Fruit fly (Drosophila melanogaster) whole organism, embryonic: ENCODE results near the gene CG31100.

Experiments
- ATbp ChIP-seq: fragments of 200-800 bp; sonication (Bioruptor generic); optimal IDR thresholded peaks from 2 replicates; lab custom pipeline; 2017; ENCODE audit warnings: missing biosample characterization, mild to moderate bottlenecking, missing genetic modification characterization, missing genetic modification reagents
- Antp ChIP-seq: fragments of 200-800 bp; sonication (Bioruptor generic); optimal IDR thresholded peaks from 3 replicates; lab custom pipeline; 2016; ENCODE audit warnings: missing biosample characterization, missing genetic modification characterization
- Asciz ChIP-seq: fragments of 200-800 bp; sonication (Bioruptor generic); optimal IDR thresholded peaks from 2 replicates; lab custom pipeline; 2017; ENCODE audit warnings: missing biosample characterization, mild to moderate bottlenecking, missing genetic modification characterization, missing genetic modification reagents
- CG10565 ChIP-seq: fragments of 200-800 bp; sonication (Bioruptor generic); optimal IDR thresholded peaks from 3 replicates; lab custom pipeline; 2016; ENCODE audit warnings: missing biosample characterization, mild to moderate bottlenecking, missing genetic modification characterization
- CG13287 ChIP-seq: fragments of 200-800 bp; sonication (Bioruptor generic); IDR thresholded peaks from 2 replicates; pipeline ENCODE4 v1.3.6; 2022; ENCODE audit warnings: missing biosample characterization, missing genetic modification characterization; ENCODE audit not compliant: partially characterized antibody
- CG14667 ChIP-seq: fragments of 200-800 bp; sonication (Bioruptor generic); IDR thresholded peaks from 2 replicates; pipeline ENCODE4 v1.3.6; 2022; ENCODE audit warnings: missing biosample characterization, missing genetic modification characterization
- CG14710 ChIP-seq: fragments of 200-800 bp; sonication (Bioruptor generic); optimal IDR thresholded peaks from 3 replicates; lab custom pipeline; 2019; ENCODE audit warnings: missing biosample characterization, mild to moderate bottlenecking, missing genetic modification characterization, moderate library complexity
- CG15011 ChIP-seq: fragments of 200-800 bp; sonication (Bioruptor generic); optimal IDR thresholded peaks from 3 replicates; lab custom pipeline; 2018; ENCODE audit warnings: missing biosample characterization, mild to moderate bottlenecking, missing genetic modification characterization
- CG3163 ChIP-seq: fragments of 200-800 bp; sonication (Bioruptor generic); optimal IDR thresholded peaks from 3 replicates; lab custom pipeline; 2016; ENCODE audit warnings: missing biosample characterization, missing genetic modification characterization
- CG32767 ChIP-seq: fragments of 200-800 bp; sonication (Bioruptor generic); IDR thresholded peaks from 2 replicates; pipeline ENCODE4 v1.3.6; 2022; ENCODE audit warnings: missing biosample characterization, missing genetic modification characterization
- CG3847 ChIP-seq: fragments of 200-800 bp; sonication (Bioruptor generic); IDR thresholded peaks from 2 replicates; pipeline ENCODE4 v1.3.6; 2022; ENCODE audit warnings: missing biosample characterization, missing genetic modification characterization
- CG3995 ChIP-seq: fragments of 200-800 bp; sonication (Bioruptor generic); optimal IDR thresholded peaks from 3 replicates; lab custom pipeline; 2016; ENCODE audit warnings: missing biosample characterization, missing genetic modification characterization
- CG4282 ChIP-seq: fragments of 200-800 bp; sonication (Bioruptor generic); optimal IDR thresholded peaks from 2 replicates; lab custom pipeline; 2016; ENCODE audit warnings: missing biosample characterization, missing genetic modification characterization
- CG4328 ChIP-seq: fragments of 200-800 bp; sonication (Bioruptor generic); optimal IDR thresholded peaks from 3 replicates; lab custom pipeline; 2017; ENCODE audit warnings: missing biosample characterization, missing genetic modification reagents, missing genetic modification characterization
- CG5180 ChIP-seq: fragments of 200-800 bp; sonication (Bioruptor generic); optimal IDR thresholded peaks from 3 replicates; lab custom pipeline; 2017; ENCODE audit warnings: missing biosample characterization, missing genetic modification characterization, mild to moderate bottlenecking, moderate library complexity, missing genetic modification reagents
- CG5245 ChIP-seq: fragments of 200-800 bp; sonication (Bioruptor generic); optimal IDR thresholded peaks from 3 replicates; lab custom pipeline; 2016; ENCODE audit warnings: missing biosample characterization, missing genetic modification characterization
- CG6813 ChIP-seq: fragments of 200-800 bp; sonication (Bioruptor generic); optimal IDR thresholded peaks from 2 replicates; lab custom pipeline; 2017; ENCODE audit warnings: missing biosample characterization, missing genetic modification characterization, mild to moderate bottlenecking, moderate library complexity, missing genetic modification reagents
- CG7556 ChIP-seq: fragments of 200-800 bp; sonication (Bioruptor generic); optimal IDR thresholded peaks from 2 replicates; lab custom pipeline; 2017; ENCODE audit warnings: missing biosample characterization, mild to moderate bottlenecking, missing genetic modification characterization
- Dll ChIP-seq: fragments of 200-800 bp; sonication (Bioruptor generic); IDR thresholded peaks from 4 replicates; pipeline ENCODE4 v1.3.6; 2022; ENCODE audit warnings: missing biosample characterization, missing genetic modification characterization; ENCODE audit not compliant: partially characterized antibody
- Dp ChIP-seq: fragments of 200-800 bp; sonication (Bioruptor generic); optimal IDR thresholded peaks from 2 replicates; lab custom pipeline; 2018; ENCODE audit warnings: missing biosample characterization, mild to moderate bottlenecking, missing genetic modification characterization, moderate library complexity
- Gsc ChIP-seq: fragments of 200-800 bp; sonication (Bioruptor generic); IDR thresholded peaks from 2 replicates; pipeline ENCODE4 v1.3.6; 2022; ENCODE audit warnings: missing biosample characterization, missing genetic modification characterization
- HLH4C ChIP-seq: fragments of 200-800 bp; sonication (Bioruptor generic); IDR thresholded peaks from 3 replicates; pipeline ENCODE4 v1.3.6; 2022; ENCODE audit warnings: missing biosample characterization, missing genetic modification characterization; ENCODE audit not compliant: partially characterized antibody
- HmgZ ChIP-seq: fragments of 200-800 bp; sonication (Bioruptor generic); optimal IDR thresholded peaks from 2 replicates; lab custom pipeline; 2018; ENCODE audit warnings: missing biosample characterization, mild to moderate bottlenecking, missing genetic modification characterization
- Hr78 ChIP-seq, 2 experiments: fragments of 200-800 bp in 1 of 2; fragments of >200 bp in 1 of 2; sonication (Bioruptor generic) in 1 of 2; optimal IDR thresholded peaks; 2 replicates each; lab custom pipeline; 2017 to 2019; ENCODE audit warnings: missing biosample characterization in 2 of 2, missing genetic modification characterization in 2 of 2, mild to moderate bottlenecking in 1 of 2, moderate library complexity in 1 of 2
- Hsf ChIP-seq: fragments of 200-800 bp; sonication (Bioruptor generic); optimal IDR thresholded peaks from 3 replicates; lab custom pipeline; 2016; ENCODE audit warnings: missing biosample characterization, missing genetic modification characterization
- Oli ChIP-seq: fragments of 200-800 bp; sonication (Bioruptor generic); optimal IDR thresholded peaks from 2 replicates; lab custom pipeline; 2018; ENCODE audit warnings: missing biosample characterization, mild to moderate bottlenecking, missing genetic modification characterization, moderate library complexity
- Poxn ChIP-seq: fragments of 200-800 bp; sonication (Bioruptor generic); IDR thresholded peaks from 2 replicates; pipeline ENCODE4 v1.3.6; 2022; ENCODE audit warnings: missing biosample characterization, missing genetic modification characterization
- Ptx1 ChIP-seq: fragments of 200-800 bp; sonication (Bioruptor generic); IDR thresholded peaks from 2 replicates; pipeline ENCODE4 v1.3.6; 2022; ENCODE audit warnings: missing biosample characterization, missing genetic modification characterization
- Ravus ChIP-seq: fragments of 200-800 bp; sonication (Bioruptor generic); IDR thresholded peaks from 2 replicates; pipeline ENCODE4 v1.3.6; 2022; ENCODE audit warnings: missing biosample characterization, missing genetic modification characterization
- chinmo ChIP-seq: fragments of 200-800 bp; sonication (Bioruptor generic); IDR thresholded peaks from 4 replicates; pipeline ENCODE4 v1.3.6; 2022; ENCODE audit warnings: missing biosample characterization, missing genetic modification characterization; ENCODE audit not compliant: partially characterized antibody
- emc ChIP-seq: fragments of 200-800 bp; sonication (Bioruptor generic); optimal IDR thresholded peaks from 2 replicates; lab custom pipeline; 2016; ENCODE audit warnings: missing biosample characterization, missing genetic modification characterization
- gem ChIP-seq: fragments of 200-800 bp; sonication (Bioruptor generic); optimal IDR thresholded peaks from 2 replicates; lab custom pipeline; 2019; ENCODE audit warnings: missing biosample characterization, mild to moderate bottlenecking, missing genetic modification characterization, moderate library complexity
- gsb-n ChIP-seq: fragments of 200-800 bp; sonication (Bioruptor generic); optimal IDR thresholded peaks from 3 replicates; lab custom pipeline; 2018; ENCODE audit warnings: missing biosample characterization, mild to moderate bottlenecking, missing genetic modification characterization
- h ChIP-seq: fragments of >200 bp; optimal IDR thresholded peaks from 2 replicates; lab custom pipeline; 2017
- inv ChIP-seq: fragments of 200-800 bp; sonication (Bioruptor generic); IDR thresholded peaks from 2 replicates; pipeline ENCODE4 v1.3.6; 2022; ENCODE audit warnings: missing biosample characterization, missing genetic modification characterization; ENCODE audit not compliant: partially characterized antibody
- jing ChIP-seq: fragments of 200-800 bp; sonication (Bioruptor generic); optimal IDR thresholded peaks from 2 replicates; lab custom pipeline; 2018; ENCODE audit warnings: missing biosample characterization, mild to moderate bottlenecking, missing genetic modification characterization
- ken ChIP-seq: fragments of 200-800 bp; sonication (Bioruptor generic); IDR thresholded peaks from 3 replicates; pipeline ENCODE4 v1.3.6; 2022; ENCODE audit warnings: missing biosample characterization, missing genetic modification characterization
- lab ChIP-seq: fragments of 200-800 bp; sonication (Bioruptor generic); optimal IDR thresholded peaks from 3 replicates; lab custom pipeline; 2017; ENCODE audit warnings: missing biosample characterization, missing genetic modification characterization, mild to moderate bottlenecking, moderate library complexity, missing genetic modification reagents
- oc ChIP-seq: fragments of 200-800 bp; sonication (Bioruptor generic); optimal IDR thresholded peaks from 2 replicates; lab custom pipeline; 2018; ENCODE audit warnings: missing biosample characterization, mild to moderate bottlenecking, missing genetic modification characterization, moderate library complexity
- pho ChIP-seq: fragments of 200-800 bp; sonication (Bioruptor generic); optimal IDR thresholded peaks from 2 replicates; lab custom pipeline; 2016; ENCODE audit warnings: missing biosample characterization, missing genetic modification characterization
- pnt ChIP-seq: fragments of 200-800 bp; sonication (Bioruptor generic); optimal IDR thresholded peaks from 3 replicates; lab custom pipeline; 2016; ENCODE audit warnings: missing biosample characterization, missing genetic modification characterization
- repo ChIP-seq: fragments of 200-800 bp; sonication (Bioruptor generic); optimal IDR thresholded peaks from 2 replicates; lab custom pipeline; 2016; ENCODE audit warnings: missing biosample characterization, missing genetic modification characterization
- sc ChIP-seq, 3 experiments: fragments of >200 bp in 2 of 3; fragments of 200-800 bp in 1 of 3; sonication (Bioruptor generic) in 1 of 3; optimal IDR thresholded peaks; 2 replicates in 2 of 3; 3 replicates in 1 of 3; lab custom pipeline; 2017; ENCODE audit warnings: mild to moderate bottlenecking in 1 of 3, missing biosample characterization in 1 of 3, missing genetic modification characterization in 1 of 3, missing genetic modification reagents in 1 of 3
- sna ChIP-seq: fragments of 200-800 bp; sonication (Bioruptor generic); IDR thresholded peaks from 2 replicates; pipeline ENCODE4 v1.3.6; 2022; ENCODE audit warnings: missing biosample characterization, missing genetic modification characterization; ENCODE audit not compliant: partially characterized antibody
- sqz ChIP-seq: fragments of 200-800 bp; sonication (Bioruptor generic); optimal IDR thresholded peaks from 3 replicates; lab custom pipeline; 2018; ENCODE audit warnings: missing biosample characterization, mild to moderate bottlenecking, missing genetic modification characterization
- tap ChIP-seq: fragments of 200-800 bp; optimal IDR thresholded peaks from 3 replicates; lab custom pipeline; 2019; ENCODE audit warnings: missing biosample characterization, mild to moderate bottlenecking, missing genetic modification characterization, moderate library complexity
- tgo ChIP-seq: fragments of 200-800 bp; sonication (Bioruptor generic); IDR thresholded peaks from 3 replicates; pipeline ENCODE4 v1.3.6; 2022; ENCODE audit warnings: missing biosample characterization, missing genetic modification characterization
- wor ChIP-seq: fragments of 200-800 bp; sonication (Bioruptor generic); IDR thresholded peaks from 2 replicates; pipeline ENCODE4 v1.3.6; 2022; ENCODE audit warnings: missing biosample characterization, missing genetic modification characterization
- zen ChIP-seq: fragments of 200-800 bp; sonication (Bioruptor generic); optimal IDR thresholded peaks from 3 replicates; lab custom pipeline; 2018; ENCODE audit warnings: missing biosample characterization, mild to moderate bottlenecking, missing genetic modification characterization, moderate library complexity

The CG31100 gene

DNA sequence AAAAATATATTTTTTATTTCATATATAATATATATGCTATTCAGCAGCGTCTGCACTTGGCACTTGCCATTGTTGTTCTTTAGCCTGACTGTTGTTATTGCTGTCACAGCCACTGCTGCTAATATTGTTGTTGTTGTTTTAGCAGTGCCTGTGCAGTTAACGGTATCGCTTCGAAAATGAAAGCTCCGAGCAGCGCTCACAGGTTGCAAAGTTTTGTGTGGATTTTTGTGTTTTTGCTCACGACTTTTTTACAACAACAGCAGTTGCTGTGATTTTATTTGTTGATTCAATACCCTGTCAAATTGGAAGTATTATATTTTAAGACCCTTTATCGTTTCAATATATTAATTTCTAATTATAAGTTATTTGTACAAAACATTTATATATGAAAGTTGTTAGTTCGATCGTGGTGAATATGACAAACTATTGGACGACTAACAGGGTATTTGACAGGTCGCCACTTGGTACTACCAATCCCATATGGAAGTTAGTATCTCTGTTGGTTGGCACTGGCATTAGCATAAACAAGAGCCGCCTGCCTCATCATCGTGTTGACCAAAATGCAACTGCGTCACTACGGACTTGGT lies 39.6 kb downstream of the CG31100 start (continued):
- TF ChIP-seq inv (GFP tag; lab: Robert Waterston, UW), result no peak
- no peak for TF ChIP-seq sna (GFP tag; lab: Robert Waterston, UW)
- 0 out of 2 replicates have a peak, but pooled peaks have one; percentile 31 for TF ChIP-seq Ptx1 (GFP tag; lab: Robert Waterston, UW)
- TF ChIP-seq CG4282 (GFP tag; lab: Kevin White, UChicago), result no peak
- peak; percentile 67 for TF ChIP-seq gem (tag; lab: Kevin White, UChicago)
- no peak for TF ChIP-seq CG6813 (GFP tag; lab: Kevin White, UChicago)
- no peak for TF ChIP-seq CG3847
- no peak for TF ChIP-seq HLH4C (GFP tag; lab: Robert Waterston, UW)
- TF ChIP-seq pho, result no peak
- no peak for TF ChIP-seq CG4328 (GFP tag; lab: Kevin White, UChicago)
- no peak for TF ChIP-seq Gsc (GFP tag; lab: Robert Waterston, UW)
- TF ChIP-seq CG13287 (GFP tag; lab: Robert Waterston, UW), result no peak
- TF ChIP-seq HmgZ (tag; lab: Kevin White, UChicago), result no peak
- no peak for TF ChIP-seq CG32767 (GFP tag; lab: Robert Waterston, UW)
- no peak for TF ChIP-seq CG3163 (GFP tag; lab: Kevin White, UChicago)
- TF ChIP-seq Dp (GFP tag; lab: Kevin White, UChicago), result no peak
- no peak for TF ChIP-seq Antp (GFP tag; lab: Kevin White, UChicago)
- no peak for TF ChIP-seq Hr78 (GFP tag; optimal IDR thresholded peaks at IDR 0.05; lab: Kevin White, UChicago)
- no peak for TF ChIP-seq zen
- TF ChIP-seq repo (GFP tag; lab: Kevin White, UChicago), result no peak
- peak; percentile 48 for TF ChIP-seq Oli
- peak; percentile 64 for TF ChIP-seq oc (tag; lab: Kevin White, UChicago)
- TF ChIP-seq CG14667 (GFP tag; lab: Robert Waterston, UW), result no peak
- TF ChIP-seq chinmo (GFP tag; lab: Robert Waterston, UW), result no peak
- TF ChIP-seq gsb-n (tag; lab: Kevin White, UChicago), result no peak
- TF ChIP-seq jing (GFP tag; lab: Kevin White, UChicago), result no peak
- no peak for TF ChIP-seq Hsf (GFP tag; lab: Kevin White, UChicago)
- TF ChIP-seq CG10565 (GFP tag; lab: Kevin White, UChicago), result no peak
- no peak for TF ChIP-seq CG5180 (GFP tag; lab: Kevin White, UChicago)
- TF ChIP-seq pnt (GFP tag; lab: Kevin White, UChicago), result no peak
- TF ChIP-seq Asciz (GFP tag; lab: Kevin White, UChicago), result peak; percentile 51
- TF ChIP-seq Poxn (GFP tag; lab: Robert Waterston, UW), result no peak
- TF ChIP-seq CG3995 (GFP tag; lab: Kevin White, UChicago), result no peak
- peak; percentile 61 for TF ChIP-seq ATbp (GFP tag; lab: Kevin White, UChicago)
- TF ChIP-seq tgo, result peak; percentile 69
- TF ChIP-seq sc (optimal IDR thresholded peaks at IDR 0.05; lab: Kevin White, UChicago), result no peak
- TF ChIP-seq sc (GFP tag; optimal IDR thresholded peaks at IDR 0.05; lab: Kevin White, UChicago), result peak; percentile 19
- no peak for TF ChIP-seq CG5245 (GFP tag; lab: Kevin White, UChicago)
- TF ChIP-seq CG15011 (GFP tag; lab: Kevin White, UChicago), result no peak
- no peak for TF ChIP-seq wor (GFP tag; lab: Robert Waterston, UW)
- TF ChIP-seq CG7556 (GFP tag; lab: Kevin White, UChicago), result peak; percentile 4
- no peak for TF ChIP-seq sqz (GFP tag; lab: Kevin White, UChicago)
- no peak for TF ChIP-seq Dll (GFP tag; lab: Robert Waterston, UW)
- no peak for TF ChIP-seq Ravus (GFP tag; lab: Robert Waterston, UW)
- TF ChIP-seq tap, result peak; percentile 7
- TF ChIP-seq ken (GFP tag; lab: Robert Waterston, UW), result peak; percentile 68; the same call in 2 of the 3 replicates
- no peak for TF ChIP-seq CG14710 (tag; lab: Kevin White, UChicago)
- no peak for TF ChIP-seq h
- TF ChIP-seq lab (GFP tag; lab: Kevin White, UChicago), result peak; percentile 15
- TF ChIP-seq emc, result no peak
